Fruit fly (Drosophila melanogaster) whole organism, adult: ENCODE data around the gene Nrx-1.
A peak's percentile ranks its signal among the peaks of the same experiment; 100 is the strongest.

Source experiments
- CG11617 ChIP-seq: fragments of 200-800 bp; sonication (Bioruptor generic); optimal IDR thresholded peaks from 2 replicates; lab custom pipeline; 2017; ENCODE audit warnings: mild to moderate bottlenecking, missing biosample characterization, missing genetic modification reagents, missing genetic modification characterization
- CG12768 ChIP-seq: fragments of 200-800 bp; sonication (Bioruptor generic); optimal IDR thresholded peaks from 2 replicates; lab custom pipeline; 2017; ENCODE audit warnings: missing biosample characterization, missing genetic modification characterization, mild to moderate bottlenecking, moderate library complexity, missing genetic modification reagents
- CG14711 ChIP-seq: fragments of 200-800 bp; sonication (Bioruptor generic); optimal IDR thresholded peaks from 2 replicates; lab custom pipeline; 2018; ENCODE audit warnings: missing biosample characterization, mild to moderate bottlenecking, missing genetic modification characterization, moderate library complexity
- CG1620 ChIP-seq: fragments of 200-800 bp; sonication (Bioruptor generic); optimal IDR thresholded peaks from 2 replicates; lab custom pipeline; 2016; ENCODE audit warnings: missing biosample characterization, missing genetic modification characterization
- CG33017 ChIP-seq: fragments of 200-800 bp; sonication (Bioruptor generic); optimal IDR thresholded peaks from 2 replicates; lab custom pipeline; 2018; ENCODE audit warnings: missing biosample characterization, mild to moderate bottlenecking, missing genetic modification characterization, moderate library complexity
- CG5204 ChIP-seq: fragments of 200-800 bp; sonication (Bioruptor generic); optimal IDR thresholded peaks from 2 replicates; lab custom pipeline; 2016; ENCODE audit warnings: missing biosample characterization, missing genetic modification characterization
- CG7045 ChIP-seq: fragments of 200-800 bp; sonication (Bioruptor generic); optimal IDR thresholded peaks from 2 replicates; lab custom pipeline; 2017; ENCODE audit warnings: missing biosample characterization, mild to moderate bottlenecking, missing genetic modification characterization
- CG7101 ChIP-seq: fragments of 200-800 bp; sonication (Bioruptor generic); optimal IDR thresholded peaks from 2 replicates; lab custom pipeline; 2018; ENCODE audit warnings: missing biosample characterization, mild to moderate bottlenecking, missing genetic modification characterization, moderate library complexity
- Clk ChIP-seq: fragments of 200-800 bp; sonication (Bioruptor generic); optimal IDR thresholded peaks from 2 replicates; lab custom pipeline; 2017; ENCODE audit warnings: missing biosample characterization, missing genetic modification characterization
- Crg-1 ChIP-seq: fragments of 200-800 bp; sonication (Bioruptor generic); optimal IDR thresholded peaks from 2 replicates; lab custom pipeline; 2016; ENCODE audit warnings: missing biosample characterization, missing genetic modification characterization
- Hr96 ChIP-seq: fragments of 200-800 bp; sonication (Bioruptor generic); optimal IDR thresholded peaks from 2 replicates; lab custom pipeline; 2016; ENCODE audit warnings: missing biosample characterization, missing genetic modification characterization
- Mnt ChIP-seq: fragments of 200-800 bp; sonication (Bioruptor generic); optimal IDR thresholded peaks from 2 replicates; lab custom pipeline; 2016; ENCODE audit warnings: missing biosample characterization, mild to moderate bottlenecking, missing genetic modification characterization
- bab1 ChIP-seq: fragments of 200-800 bp; sonication (Bioruptor generic); optimal IDR thresholded peaks from 3 replicates; lab custom pipeline; 2019; ENCODE audit warnings: missing biosample characterization, mild to moderate bottlenecking, missing genetic modification characterization, moderate library complexity
- cic ChIP-seq: fragments of 200-800 bp; sonication (Bioruptor generic); optimal IDR thresholded peaks from 2 replicates; lab custom pipeline; 2017; ENCODE audit warnings: missing biosample characterization, mild to moderate bottlenecking, missing genetic modification characterization, moderate library complexity
- cnc ChIP-seq, 2 experiments: fragments of >200 bp; optimal IDR thresholded peaks; 2 replicates each; lab custom pipeline; 2017
- kay ChIP-seq: fragments of 200-800 bp; sonication (Bioruptor generic); peaks from one replicate; lab custom pipeline; 2016; ENCODE audit warnings: missing biosample characterization, missing genetic modification characterization, borderline replicate concordance
- ovo ChIP-seq: fragments of 200-800 bp; sonication (Bioruptor generic); optimal IDR thresholded peaks from 2 replicates; lab custom pipeline; 2016; ENCODE audit warnings: missing biosample characterization, missing genetic modification characterization
- pad ChIP-seq: fragments of 200-800 bp; sonication (Bioruptor generic); optimal IDR thresholded peaks from 3 replicates; lab custom pipeline; 2017; ENCODE audit warnings: missing biosample characterization, missing genetic modification characterization, mild to moderate bottlenecking, moderate library complexity, missing genetic modification reagents
- tj ChIP-seq: fragments of 200-800 bp; sonication (Bioruptor generic); optimal IDR thresholded peaks from 3 replicates; lab custom pipeline; 2017; ENCODE audit warnings: missing biosample characterization, mild to moderate bottlenecking, missing genetic modification characterization, moderate library complexity
- toe ChIP-seq: fragments of 200-800 bp; sonication (Bioruptor generic); optimal IDR thresholded peaks from 2 replicates; lab custom pipeline; 2016; ENCODE audit warnings: missing biosample characterization, missing genetic modification characterization

Nrx-1 gene

dm6 chr3R:22491088-22491879, 23.0 kb downstream of the Nrx-1 start, which contains the start of the genes CCT1 and tHMG1:
TSS of gene CCT1 (minus strand) at chr3R:22491439.
TSS of gene tHMG1 (plus strand) at chr3R:22491829.
- peak; percentile 41 for TF ChIP-seq CG7045 (GFP tag; lab: Kevin White, UChicago)
- TF ChIP-seq Hr96 (GFP tag; lab: Kevin White, UChicago) = peak; percentile 38
- peak; percentile 71 for TF ChIP-seq Mnt (GFP tag; lab: Kevin White, UChicago)
- TF ChIP-seq CG12768 = peak; percentile 0
- no peak for TF ChIP-seq CG5204 (GFP tag; lab: Kevin White, UChicago)
- TF ChIP-seq bab1 (GFP tag; lab: Kevin White, UChicago) = peak; percentile 55
- TF ChIP-seq ovo (GFP tag; lab: Kevin White, UChicago) = no peak
- no peak for TF ChIP-seq Clk
- no peak for TF ChIP-seq CG14711
- TF ChIP-seq CG33017 (tag; lab: Kevin White, UChicago) = no peak
- TF ChIP-seq kay = peak; percentile 96
- TF ChIP-seq tj (GFP tag; lab: Kevin White, UChicago) = no peak
- TF ChIP-seq toe = peak; percentile 49
- TF ChIP-seq CG11617 = peak; percentile 24
- no peak for TF ChIP-seq CG7101 (tag; lab: Kevin White, UChicago)

dm6 chr3R:22492767-22493166, 24.5 kb downstream of the Nrx-1 start, which contains the start of gene tHMG2:
TSS of gene tHMG2 (plus strand) at chr3R:22492953.
- TF ChIP-seq CG11617 (no peak), Hr96 (GFP tag; lab: Kevin White, UChicago) (no peak), kay (no peak), tj (GFP tag; lab: Kevin White, UChicago) (no peak), cnc (optimal IDR thresholded peaks at IDR 0.05; lab: Kevin White, UChicago) (no peak), toe (no peak), bab1 (GFP tag; lab: Kevin White, UChicago) (no peak), CG33017 (tag; lab: Kevin White, UChicago) (no peak)

DNA sequence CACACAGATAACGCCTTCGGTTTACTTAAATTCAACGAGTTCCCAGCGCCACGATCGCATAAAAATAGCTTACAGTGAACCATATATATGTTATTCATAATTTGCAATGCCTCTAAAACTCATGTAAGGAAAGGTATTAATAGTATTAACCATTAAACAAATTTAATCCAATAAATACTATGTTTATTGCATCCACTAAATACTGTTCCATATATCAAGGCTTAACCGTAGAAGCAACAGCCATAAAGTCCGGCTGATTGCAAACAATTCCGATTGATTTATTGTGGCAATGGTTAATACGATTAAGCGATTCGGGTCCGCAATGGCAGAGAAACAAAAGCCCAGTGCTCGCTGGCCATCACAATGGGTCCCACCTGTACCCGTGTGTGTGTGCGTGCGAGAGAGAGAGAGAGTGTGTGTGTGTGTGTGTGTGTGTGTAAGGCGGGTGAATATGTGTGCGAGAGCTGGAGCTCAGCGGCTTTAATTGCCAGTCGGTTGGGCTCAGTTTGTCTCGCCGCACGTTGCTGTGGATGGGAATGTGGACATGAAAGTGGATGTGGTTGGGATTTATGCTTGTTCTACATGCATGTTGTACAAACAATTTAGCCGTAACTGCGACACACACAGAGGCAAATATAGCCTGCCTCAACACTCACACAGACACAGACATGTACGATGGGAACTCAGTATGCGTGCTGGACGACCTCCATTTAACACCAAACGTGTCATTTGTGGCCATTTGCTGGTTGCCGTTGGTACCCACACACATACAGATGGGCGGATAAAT, 26.4 kb downstream of the Nrx-1 start:
- TF ChIP-seq pad (GFP tag; lab: Kevin White, UChicago) (peak; percentile 29), cnc (optimal IDR thresholded peaks at IDR 0.05; lab: Kevin White, UChicago) (no peak), cic (GFP tag; lab: Kevin White, UChicago) (no peak), Clk (no peak), CG33017 (tag; lab: Kevin White, UChicago) (no peak), CG7045 (GFP tag; lab: Kevin White, UChicago) (peak; percentile 78), CG12768 (no peak)

- TF ChIP-seq Hr96 (GFP tag; lab: Kevin White, UChicago) (no peak), ovo (GFP tag; lab: Kevin White, UChicago) (no peak), CG14711 (no peak), bab1 (GFP tag; lab: Kevin White, UChicago) (no peak), tj (GFP tag; lab: Kevin White, UChicago) (no peak), CG1620 (GFP tag; lab: Kevin White, UChicago) (no peak), CG33017 (tag; lab: Kevin White, UChicago) (no peak), CG7045 (GFP tag; lab: Kevin White, UChicago) (no peak), cic (GFP tag; lab: Kevin White, UChicago) (no peak), pad (GFP tag; lab: Kevin White, UChicago) (no peak), CG11617 (no peak), CG7101 (tag; lab: Kevin White, UChicago) (no peak)
Observed at dm6 chr3R:22497025-22497424, 28.7 kb downstream of the Nrx-1 start, which contains the start of gene Octbeta1R. TSS of gene Octbeta1R (plus strand) at chr3R:22497215.

- TF ChIP-seq bab1 (GFP tag; lab: Kevin White, UChicago) = no peak
- TF ChIP-seq kay = no peak
Observed at dm6 chr3R:22503630-22504029, 35.3 kb downstream of the Nrx-1 start.

- TF ChIP-seq kay = peak; percentile 2
- TF ChIP-seq CG11617 = no peak
Observed at dm6 chr3R:22515384-22515783, 47.1 kb downstream of the Nrx-1 start.

- TF ChIP-seq CG7101 (tag; lab: Kevin White, UChicago) = peak; percentile 54
- TF ChIP-seq cic (GFP tag; lab: Kevin White, UChicago) = peak; percentile 58
- no peak for TF ChIP-seq kay
- peak; percentile 25 for TF ChIP-seq pad (GFP tag; lab: Kevin White, UChicago)
- peak; percentile 6 for TF ChIP-seq CG5204 (GFP tag; lab: Kevin White, UChicago)
- peak; percentile 18 for TF ChIP-seq tj (GFP tag; lab: Kevin White, UChicago)
- peak; percentile 20 for TF ChIP-seq Mnt (GFP tag; lab: Kevin White, UChicago)
- TF ChIP-seq Hr96 (GFP tag; lab: Kevin White, UChicago) = no peak
- peak; percentile 42 for TF ChIP-seq CG1620 (GFP tag; lab: Kevin White, UChicago)
- peak; percentile 32 for TF ChIP-seq CG33017 (tag; lab: Kevin White, UChicago)
- peak; percentile 50 for TF ChIP-seq CG12768
- TF ChIP-seq CG11617 = peak; percentile 44
- peak; percentile 62 for TF ChIP-seq Crg-1 (GFP tag; lab: Kevin White, UChicago)
- peak; percentile 65 for TF ChIP-seq CG7045 (GFP tag; lab: Kevin White, UChicago)
- TF ChIP-seq bab1 (GFP tag; lab: Kevin White, UChicago) = no peak
Observed at dm6 chr3R:22518285-22518684, 50.0 kb downstream of the Nrx-1 start.
